Fruit fly (Drosophila melanogaster) whole organism, prepupa: ENCODE measurements around the gene CG4553.

ENCODE experiments used
- Blimp-1 ChIP-seq: fragments of 200-800 bp; sonication (Bioruptor generic); optimal IDR thresholded peaks from 3 replicates; lab custom pipeline; 2017; ENCODE audit warnings: missing biosample characterization, missing genetic modification characterization, mild to moderate bottlenecking, moderate library complexity, missing genetic modification reagents
- CG10631 ChIP-seq: fragments of 200-800 bp; sonication (Bioruptor generic); optimal IDR thresholded peaks from 2 replicates; lab custom pipeline; 2016; ENCODE audit warnings: missing biosample characterization, missing genetic modification characterization
- CG10669 ChIP-seq: fragments of 200-800 bp; sonication (Bioruptor generic); optimal IDR thresholded peaks from 3 replicates; lab custom pipeline; 2018; ENCODE audit warnings: missing biosample characterization, mild to moderate bottlenecking, missing genetic modification characterization, moderate library complexity
- CG11294 ChIP-seq: fragments of 200-800 bp; sonication (Bioruptor generic); IDR thresholded peaks from 2 replicates; pipeline ENCODE4 v1.3.6; 2022; ENCODE audit warnings: missing biosample characterization, missing genetic modification characterization
- CG11762 ChIP-seq: fragments of 200-800 bp; sonication (Bioruptor generic); optimal IDR thresholded peaks from 3 replicates; lab custom pipeline; 2016; ENCODE audit warnings: missing biosample characterization, missing genetic modification characterization; ENCODE audit not compliant: insufficient read depth
- CG11902 ChIP-seq: fragments of 200-800 bp; sonication (Bioruptor generic); optimal IDR thresholded peaks from 3 replicates; lab custom pipeline; 2016; ENCODE audit warnings: missing biosample characterization, missing genetic modification characterization
- CG16779 ChIP-seq: fragments of 200-800 bp; sonication (Bioruptor generic); optimal IDR thresholded peaks from 3 replicates; lab custom pipeline; 2017; ENCODE audit warnings: missing biosample characterization, mild to moderate bottlenecking, missing genetic modification characterization
- CG6163 ChIP-seq: fragments of 200-800 bp; sonication (Bioruptor generic); IDR thresholded peaks from 3 replicates; pipeline ENCODE4 v1.3.6; 2022; ENCODE audit warnings: missing biosample characterization, missing genetic modification characterization
- CG6276 ChIP-seq: fragments of 200-800 bp; sonication (Bioruptor generic); optimal IDR thresholded peaks from 2 replicates; lab custom pipeline; 2017; ENCODE audit warnings: missing biosample characterization, mild to moderate bottlenecking, missing genetic modification characterization
- CG6792 ChIP-seq: fragments of 200-800 bp; sonication (Bioruptor generic); optimal IDR thresholded peaks from 3 replicates; lab custom pipeline; 2016; ENCODE audit warnings: missing biosample characterization, missing genetic modification characterization
- CG6808 ChIP-seq: fragments of 200-800 bp; sonication (Bioruptor generic); optimal IDR thresholded peaks from 3 replicates; lab custom pipeline; 2017; ENCODE audit warnings: missing biosample characterization, missing genetic modification characterization, mild to moderate bottlenecking, moderate library complexity, missing genetic modification reagents
- CG7368 ChIP-seq: fragments of 200-800 bp; sonication (Bioruptor generic); optimal IDR thresholded peaks from 3 replicates; lab custom pipeline; 2016; ENCODE audit warnings: missing biosample characterization, missing genetic modification characterization
- CG9139 ChIP-seq: fragments of 200-800 bp; sonication (Bioruptor generic); optimal IDR thresholded peaks from 3 replicates; lab custom pipeline; 2017; ENCODE audit warnings: missing biosample characterization, mild to moderate bottlenecking, missing genetic modification characterization
- Eip75B ChIP-seq: fragments of 200-800 bp; sonication (Bioruptor generic); optimal IDR thresholded peaks from 3 replicates; lab custom pipeline; 2016; ENCODE audit warnings: missing biosample characterization, missing genetic modification characterization
- Eip93F ChIP-seq: fragments of 200-800 bp; sonication (Bioruptor generic); optimal IDR thresholded peaks from 2 replicates; lab custom pipeline; 2016; ENCODE audit warnings: missing biosample characterization, mild to moderate bottlenecking, missing genetic modification characterization
- Gug ChIP-seq: fragments of 200-800 bp; sonication (Bioruptor generic); IDR thresholded peaks from 2 replicates; pipeline ENCODE4 v1.3.6; 2022; ENCODE audit warnings: missing biosample characterization, missing genetic modification characterization
- Hr38 ChIP-seq: sonication (Bioruptor generic); optimal IDR thresholded peaks from 2 replicates; lab custom pipeline; 2016; ENCODE audit warnings: missing biosample characterization, missing genetic modification characterization
- Smox ChIP-seq: fragments of 200-800 bp; sonication (Bioruptor generic); optimal IDR thresholded peaks from 3 replicates; lab custom pipeline; 2016; ENCODE audit warnings: missing biosample characterization, missing genetic modification characterization
- Sox102F ChIP-seq: fragments of 200-800 bp; sonication (Bioruptor generic); optimal IDR thresholded peaks from 2 replicates; lab custom pipeline; 2016; ENCODE audit warnings: missing biosample characterization, mild to moderate bottlenecking, missing genetic modification characterization
- Sox14 ChIP-seq: fragments of 200-800 bp; sonication (Bioruptor generic); optimal IDR thresholded peaks from 3 replicates; lab custom pipeline; 2016; ENCODE audit warnings: missing biosample characterization, missing genetic modification characterization
- acj6 ChIP-seq: fragments of 200-800 bp; sonication (Bioruptor generic); optimal IDR thresholded peaks from 3 replicates; lab custom pipeline; 2016; ENCODE audit warnings: missing biosample characterization, missing genetic modification characterization
- dsx ChIP-seq: fragments of 200-800 bp; optimal IDR thresholded peaks from 3 replicates; lab custom pipeline; 2019; ENCODE audit warnings: missing biosample characterization, mild to moderate bottlenecking, missing genetic modification characterization, moderate library complexity; ENCODE audit not compliant: poor library complexity, severe bottlenecking
- esn ChIP-seq: fragments of 200-800 bp; sonication (Bioruptor generic); optimal IDR thresholded peaks from 2 replicates; lab custom pipeline; 2016; ENCODE audit warnings: missing biosample characterization, mild to moderate bottlenecking, missing genetic modification characterization, moderate library complexity
- fd59A ChIP-seq: fragments of 200-800 bp; sonication (Bioruptor generic); optimal IDR thresholded peaks from 2 replicates; lab custom pipeline; 2017; ENCODE audit warnings: missing biosample characterization, mild to moderate bottlenecking, missing genetic modification characterization, missing genetic modification reagents
- fd85E ChIP-seq: fragments of 200-800 bp; sonication (Bioruptor generic); optimal IDR thresholded peaks from 3 replicates; lab custom pipeline; 2016; ENCODE audit warnings: missing biosample characterization, missing genetic modification characterization
- salr ChIP-seq, 2 experiments: fragments of 200-800 bp; sonication (Bioruptor generic); optimal IDR thresholded peaks; 3 replicates each; lab custom pipeline; 2016 to 2018; ENCODE audit warnings: missing biosample characterization in 2 of 2, missing genetic modification characterization in 2 of 2, mild to moderate bottlenecking in 1 of 2
- spab ChIP-seq: fragments of 200-800 bp; sonication (Bioruptor generic); optimal IDR thresholded peaks from 2 replicates; lab custom pipeline; 2017; ENCODE audit warnings: missing biosample characterization, mild to moderate bottlenecking, missing genetic modification characterization, missing genetic modification reagents
- ss ChIP-seq, 2 experiments: fragments of 200-800 bp; sonication (Bioruptor generic); optimal IDR thresholded peaks; 2 replicates in 1 of 2; 3 replicates in 1 of 2; lab custom pipeline; 2017 to 2018; ENCODE audit warnings: mild to moderate bottlenecking in 2 of 2, missing biosample characterization in 2 of 2, missing genetic modification characterization in 2 of 2, moderate library complexity in 1 of 2
- svp ChIP-seq: fragments of 200-800 bp; sonication (Bioruptor generic); peaks from one replicate; lab custom pipeline; 2016; ENCODE audit warnings: missing biosample characterization, missing genetic modification characterization
- vri ChIP-seq: fragments of 200-800 bp; sonication (Bioruptor generic); optimal IDR thresholded peaks from 3 replicates; lab custom pipeline; 2016; ENCODE audit warnings: missing biosample characterization, mild to moderate bottlenecking, missing genetic modification characterization

Gene CG4553

dm6 chr3R:25445546-25446400 is 30.9 kb downstream of the CG4553 start (continued):
- TF ChIP-seq esn: peak; percentile 82
- TF ChIP-seq salr (GFP tag; optimal IDR thresholded peaks at IDR 0.05; lab: Kevin White, UChicago): peak; percentile 77 to 87
- TF ChIP-seq vri (GFP tag; lab: Kevin White, UChicago): peak; percentile 36
- TF ChIP-seq Hr38 (GFP tag; lab: Kevin White, UChicago): no peak
- peak; percentile 86 for TF ChIP-seq Gug
- TF ChIP-seq acj6 (GFP tag; lab: Kevin White, UChicago): peak; percentile 89
- peak; percentile 80 for TF ChIP-seq CG6808 (GFP tag; lab: Kevin White, UChicago)
- peak; percentile 80 for TF ChIP-seq CG16779 (tag; lab: Kevin White, UChicago)
- TF ChIP-seq CG10669 (GFP tag; lab: Kevin White, UChicago): peak; percentile 90
- TF ChIP-seq Eip93F (GFP tag; lab: Kevin White, UChicago): no peak
- peak; percentile 71 to 82 for TF ChIP-seq ss (GFP tag; optimal IDR thresholded peaks at IDR 0.05; lab: Kevin White, UChicago)
- TF ChIP-seq CG11762 (GFP tag; lab: Kevin White, UChicago): peak; percentile 90
- TF ChIP-seq Sox14 (GFP tag; lab: Kevin White, UChicago): peak; percentile 89
- peak; percentile 83 for TF ChIP-seq fd59A (GFP tag; lab: Kevin White, UChicago)
- peak; percentile 86 for TF ChIP-seq spab (GFP tag; lab: Kevin White, UChicago)
- TF ChIP-seq CG11294 (GFP tag; lab: Robert Waterston, UW): peak; percentile 77; the same call in 1 of the 2 replicates
- TF ChIP-seq Smox (GFP tag; lab: Kevin White, UChicago): peak; percentile 67
- TF ChIP-seq CG7368 (GFP tag; lab: Kevin White, UChicago): peak; percentile 65
- TF ChIP-seq CG6276: peak; percentile 83
- TF ChIP-seq Sox102F (GFP tag; lab: Kevin White, UChicago): peak; percentile 77
- TF ChIP-seq CG9139 (GFP tag; lab: Kevin White, UChicago): peak; percentile 71
- peak; percentile 90 for TF ChIP-seq Eip75B (GFP tag; lab: Kevin White, UChicago)
- peak; percentile 54 for TF ChIP-seq fd85E (GFP tag; lab: Kevin White, UChicago)
- peak; percentile 87 for TF ChIP-seq dsx (GFP tag; lab: Kevin White, UChicago)

dm6 chr3R:25438353-25438986 is 38.2 kb downstream of the CG4553 start:
- TF ChIP-seq vri (GFP tag; lab: Kevin White, UChicago): peak; percentile 43
- no peak for TF ChIP-seq Blimp-1 (GFP tag; lab: Kevin White, UChicago)
- TF ChIP-seq svp: peak; percentile 88

dm6 chr3R:25437254-25437810 is 39.4 kb downstream of the CG4553 start:
- TF ChIP-seq CG10631 (GFP tag; lab: Kevin White, UChicago) (no peak), svp (peak; percentile 23), acj6 (GFP tag; lab: Kevin White, UChicago) (no peak)

- no peak for TF ChIP-seq CG6792 (GFP tag; lab: Kevin White, UChicago)
- no peak for TF ChIP-seq CG11902 (GFP tag; lab: Kevin White, UChicago)
- TF ChIP-seq CG6163 (GFP tag; lab: Robert Waterston, UW): no peak
- no peak for TF ChIP-seq Sox14 (GFP tag; lab: Kevin White, UChicago)
Observed at dm6 chr3R:25427175-25427574, 49.5 kb downstream of the CG4553 start.
